Worm (Caenorhabditis elegans) whole organism, L4/young adult: ENCODE results near the gene cld-9.
A peak's percentile ranks its signal among the peaks of the same experiment; 100 is the strongest.

Experiments
- W03F9.2 ChIP-seq: fragments of 150-350 bp; optimal IDR thresholded peaks from 2 replicates; lab custom pipeline; 2014; ENCODE audit warnings: missing biosample characterization, missing genetic modification characterization
- dao-5 ChIP-seq: sonication (generic microtip); optimal IDR thresholded peaks from 2 replicates; lab custom pipeline; 2016; ENCODE audit warnings: missing genotype, missing genetic modification characterization, moderate library complexity, missing compliant biosample characterization
- him-1 ChIP-seq: sonication (generic microtip); optimal IDR thresholded peaks from 2 replicates; lab custom pipeline; 2016; ENCODE audit warnings: missing genotype, missing genetic modification reagents, missing genetic modification characterization, missing compliant biosample characterization

Gene cld-9

DNA sequence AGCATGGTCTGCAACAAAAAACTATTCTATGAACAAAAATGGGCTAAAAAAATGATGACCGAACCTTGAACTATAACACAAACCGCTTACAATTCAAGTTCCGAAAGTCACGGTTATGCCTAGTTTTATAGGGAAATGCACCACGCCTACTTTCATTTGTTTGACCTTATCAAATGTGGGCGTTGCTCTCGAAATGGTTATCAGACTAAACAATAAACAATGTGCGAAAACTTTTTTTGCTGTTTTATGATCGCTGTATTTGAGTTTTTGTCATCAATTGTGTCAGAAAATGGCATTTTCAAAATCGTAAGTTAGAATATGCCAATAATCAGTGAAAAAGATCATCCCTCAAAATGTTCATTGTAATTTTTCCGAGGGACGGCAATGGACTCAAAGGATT lies 15.5 kb downstream of the cld-9 start, which contains the start of gene F35E12.6:
F35E12.6 (minus strand) TSS at position 101 of the 400 bp plus-strand sequence.
- TF ChIP-seq dao-5 (tag; lab: Kevin White, UChicago) (no peak), him-1 (tag; lab: Kevin White, UChicago) (no peak), W03F9.2 (tag; lab: Kevin White, UChicago) (no peak)

DNA sequence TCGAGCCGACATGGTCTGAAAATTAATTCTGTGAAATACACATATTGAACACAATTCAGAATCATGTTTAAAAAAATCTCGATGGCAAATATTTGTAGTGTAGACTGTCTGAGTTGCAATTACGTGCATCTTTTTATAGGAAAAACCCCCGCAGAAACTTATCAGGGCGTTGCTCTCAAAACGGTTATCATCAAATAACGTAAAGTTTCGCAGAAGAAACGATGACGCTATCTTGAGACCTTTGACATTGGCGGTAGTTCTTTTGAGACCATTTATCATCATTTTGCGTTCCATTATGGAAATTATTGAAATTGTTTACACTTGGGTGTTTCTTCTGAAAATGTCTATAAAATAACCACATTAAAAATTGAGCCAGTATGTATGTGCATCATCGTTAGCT lies 20.9 kb downstream of the cld-9 start, which contains the start of gene dct-17:
dct-17 (minus strand) TSS at position 23 of the 400 bp plus-strand sequence.
- TF ChIP-seq him-1 (tag; lab: Kevin White, UChicago): no peak
- no peak for TF ChIP-seq dao-5 (tag; lab: Kevin White, UChicago)
- TF ChIP-seq W03F9.2 (tag; lab: Kevin White, UChicago): no peak

DNA sequence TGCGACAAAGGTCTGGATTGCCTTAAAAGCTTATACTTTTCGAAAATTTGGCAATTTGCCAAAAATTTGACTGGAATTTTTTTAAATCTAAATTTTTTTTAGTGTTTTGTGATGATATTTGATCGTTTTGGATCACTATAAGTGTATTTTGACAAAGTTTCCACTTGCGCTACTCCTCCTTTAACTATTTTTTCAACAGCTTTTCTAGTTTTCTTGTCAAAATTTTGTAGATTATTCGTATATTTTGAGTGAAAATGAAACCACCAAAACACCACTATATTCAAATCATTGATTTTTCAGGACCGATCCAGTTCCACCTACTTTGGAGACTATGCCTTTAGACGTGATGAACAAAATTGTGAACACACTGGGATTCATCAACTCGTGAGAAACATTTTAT lies 26.1 kb downstream of the cld-9 start, which contains the start of gene fbxa-181:
fbxa-181 (plus strand) TSS at position 301 of the 400 bp plus-strand sequence.
- TF ChIP-seq him-1 (tag; lab: Kevin White, UChicago) (no peak), W03F9.2 (tag; lab: Kevin White, UChicago) (no peak), dao-5 (tag; lab: Kevin White, UChicago) (no peak)

DNA sequence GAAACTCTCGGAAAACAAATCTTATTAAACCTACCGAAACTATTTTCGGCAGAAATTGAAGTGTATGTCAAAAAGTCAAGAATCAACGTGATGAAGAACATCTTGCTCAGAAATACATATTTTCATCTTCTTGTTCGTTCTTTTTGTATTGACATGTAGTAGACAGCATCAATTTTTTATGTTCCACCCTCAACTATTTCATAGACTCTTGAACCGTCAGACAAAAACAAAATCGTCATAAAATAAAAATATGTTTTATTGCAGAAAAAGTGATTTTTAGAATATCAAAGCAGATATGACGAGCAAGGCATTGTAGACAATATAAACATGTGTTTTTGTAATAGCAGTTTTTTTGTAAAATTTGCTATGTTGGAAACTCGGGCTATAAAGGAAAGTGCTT lies 26.9 kb downstream of the cld-9 start, which contains the start of gene F35E12.2:
F35E12.2 (minus strand) TSS at position 101 of the 400 bp plus-strand sequence.
- TF ChIP-seq him-1 (tag; lab: Kevin White, UChicago): no peak
- no peak for TF ChIP-seq W03F9.2 (tag; lab: Kevin White, UChicago)
- TF ChIP-seq dao-5 (tag; lab: Kevin White, UChicago): no peak

DNA sequence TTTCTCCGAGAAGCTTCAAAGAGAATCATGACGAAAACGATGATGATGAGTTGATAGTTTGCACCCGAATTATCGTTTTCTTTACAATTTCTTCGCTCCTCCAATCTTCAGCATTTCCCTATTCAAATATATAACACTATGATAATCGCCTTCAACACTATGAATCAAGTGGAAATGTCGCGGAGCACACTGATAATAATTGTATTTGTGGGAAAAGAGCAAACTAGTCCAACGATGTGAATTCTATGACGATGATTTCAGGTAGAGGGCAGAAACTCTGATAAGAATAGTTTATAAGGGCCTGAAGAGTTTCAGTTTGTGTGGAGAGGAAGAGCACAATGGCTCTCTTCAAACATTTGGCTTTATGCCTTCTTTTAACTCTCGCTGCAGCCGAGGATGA lies 35.2 kb downstream of the cld-9 start, which contains the start of gene T01D3.6:
T01D3.6 (plus strand) TSS at position 294 of the 400 bp plus-strand sequence.
- TF ChIP-seq him-1 (tag; lab: Kevin White, UChicago) (no peak), W03F9.2 (tag; lab: Kevin White, UChicago) (no peak), dao-5 (tag; lab: Kevin White, UChicago) (no peak)

DNA sequence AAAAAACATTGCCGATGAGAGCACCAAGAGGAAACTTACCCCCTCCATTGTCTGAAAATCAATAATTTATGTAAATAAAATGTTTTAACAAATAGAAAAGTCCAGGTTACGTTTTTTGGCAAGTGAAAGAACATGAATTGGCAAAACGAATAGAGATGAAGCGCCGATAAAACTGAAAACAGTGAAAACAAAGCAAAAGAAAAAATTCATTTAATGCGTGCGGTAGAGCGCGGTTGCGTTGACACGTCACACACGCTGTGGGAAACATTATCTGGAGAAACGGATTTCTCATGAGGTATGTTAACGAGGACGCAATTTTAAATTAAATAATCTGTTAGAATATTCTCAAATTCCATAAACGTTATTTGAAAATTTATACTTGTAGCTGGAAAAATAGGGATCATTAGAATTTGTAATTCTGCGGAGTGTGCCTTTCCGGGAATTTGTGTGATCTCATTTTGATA lies 36.4 kb downstream of the cld-9 start, which contains the start of gene zipt-9:
zipt-9 (minus strand) TSS at position 51 of the 464 bp plus-strand sequence.
- TF ChIP-seq him-1 (tag; lab: Kevin White, UChicago) (peak; percentile 30), W03F9.2 (tag; lab: Kevin White, UChicago) (no peak), dao-5 (tag; lab: Kevin White, UChicago) (no peak)

DNA sequence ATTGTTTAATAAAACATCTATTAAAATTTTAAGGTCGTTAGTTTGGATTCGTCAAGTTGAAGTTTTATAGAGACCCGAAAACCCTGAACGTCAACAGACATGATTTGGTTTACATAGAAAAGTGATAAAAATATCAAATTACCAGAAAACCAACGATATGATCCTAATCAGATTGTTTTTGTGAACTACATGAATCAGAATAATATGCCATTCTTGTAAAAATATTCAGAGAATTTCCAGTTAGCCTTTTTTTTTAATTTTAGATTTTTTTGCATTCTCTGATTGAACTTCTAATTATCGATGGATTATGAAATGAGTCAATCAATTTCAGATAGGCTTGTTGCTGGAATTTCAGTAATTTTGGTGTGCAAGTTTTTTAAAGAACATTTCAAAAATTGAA lies 40.6 kb downstream of the cld-9 start, which contains the start of gene srx-96:
srx-96 (plus strand) TSS at position 301 of the 400 bp plus-strand sequence.
- no peak for TF ChIP-seq him-1 (tag; lab: Kevin White, UChicago)
- no peak for TF ChIP-seq W03F9.2 (tag; lab: Kevin White, UChicago)
- TF ChIP-seq dao-5 (tag; lab: Kevin White, UChicago): no peak

DNA sequence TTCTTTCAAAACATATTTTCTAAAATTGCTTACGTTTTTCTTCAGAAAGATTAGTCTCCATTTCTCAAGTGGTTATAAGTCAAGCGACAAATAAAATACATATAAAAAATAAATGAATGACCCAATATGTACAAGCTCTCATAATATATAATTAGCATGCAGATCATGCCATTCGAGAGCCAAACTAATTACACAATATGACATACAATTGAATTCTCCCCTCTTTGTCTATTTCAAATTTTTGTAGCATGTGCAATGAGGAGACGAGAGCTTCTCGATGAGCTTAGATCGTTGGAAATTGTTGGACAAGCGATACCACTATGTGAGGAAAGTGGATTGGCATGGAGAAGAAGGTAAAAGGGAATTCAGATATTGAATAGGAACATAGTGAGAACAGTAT lies 44.4 kb downstream of the cld-9 start, which contains the start of gene hlh-34:
hlh-34 (minus strand) TSS at position 101 of the 400 bp plus-strand sequence.
- no peak for TF ChIP-seq dao-5 (tag; lab: Kevin White, UChicago)

DNA sequence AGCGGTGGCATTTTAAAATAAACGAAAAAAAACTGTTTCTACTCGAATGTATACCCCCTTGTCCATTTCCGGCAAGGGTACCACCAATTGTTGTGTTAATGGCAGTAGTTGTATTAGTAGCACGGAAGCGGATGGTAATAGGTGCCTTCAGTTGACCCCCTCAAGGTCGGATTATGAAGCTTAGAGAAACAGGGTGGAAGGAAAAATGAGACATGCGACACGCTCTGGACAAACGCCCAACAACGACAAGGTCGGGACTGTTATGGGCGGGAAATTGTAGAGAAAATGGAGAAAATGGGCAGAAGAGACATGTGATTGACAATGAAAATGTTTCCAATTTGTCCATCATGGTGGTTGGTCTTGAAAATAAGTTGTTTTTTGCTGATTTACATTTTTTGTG lies 47.7 kb downstream of the cld-9 start, which contains the start of gene T01D3.3:
T01D3.3 (plus strand) TSS at position 312 of the 400 bp plus-strand sequence.
- no peak for TF ChIP-seq W03F9.2 (tag; lab: Kevin White, UChicago)
- no peak for TF ChIP-seq him-1 (tag; lab: Kevin White, UChicago)
- TF ChIP-seq dao-5 (tag; lab: Kevin White, UChicago): no peak
